Fruit fly (Drosophila melanogaster): Measurements from ENCODE around the gene CG32669.

The CG32669 gene

dm6 chrX:10806718-10807412 lies 38.0 kb downstream of the CG32669 start:
- TF ChIP-seq Elba2 (GFP tag; optimal IDR thresholded peaks at IDR 0.05) (peak; percentile 71), CG11247 (GFP tag; IDR thresholded peaks at IDR 0.05) (no peak), Deaf1 (tag; optimal IDR thresholded peaks at IDR 0.05) (peak; percentile 97), MBD-R2 (GFP tag; IDR thresholded peaks at IDR 0.05) (peak; percentile 10; the same call in 1 of the 2 replicates), CG4360 (GFP tag; IDR thresholded peaks at IDR 0.05) (0 out of 2 replicates have a peak, but pooled peaks have one; percentile 53), CG2712 (tag; optimal IDR thresholded peaks at IDR 0.05) (peak; percentile 13), CG18599 (GFP tag; optimal IDR thresholded peaks at IDR 0.05) (peak; percentile 33), CG11504 (tag; optimal IDR thresholded peaks at IDR 0.05) (peak; percentile 8), Scr (GFP tag; IDR thresholded peaks at IDR 0.05; ENCODE audit: partially characterized antibody) (0 out of 2 replicates have a peak, but pooled peaks have one; percentile 10), pzg (GFP tag; optimal IDR thresholded peaks at IDR 0.05) (peak; percentile 19), chinmo (GFP tag; IDR thresholded peaks at IDR 0.05; ENCODE audit: partially characterized antibody) (peak; percentile 74; the same call in 2 of the 4 replicates), CG2678 (tag; optimal IDR thresholded peaks at IDR 0.05) (peak; percentile 3), CG2120 (GFP tag; optimal IDR thresholded peaks at IDR 0.05) (peak; percentile 17), CG15479 (GFP tag; optimal IDR thresholded peaks at IDR 0.05) (peak; percentile 19), Med (GFP tag) (peak; percentile 73), CG3163 (GFP tag; optimal IDR thresholded peaks at IDR 0.05) (peak; percentile 25), jing (GFP tag; optimal IDR thresholded peaks at IDR 0.05) (no peak), Atf6 (GFP tag; IDR thresholded peaks at IDR 0.05) (peak; percentile 29; the same call in 1 of the 2 replicates), CG8290 (GFP tag; optimal IDR thresholded peaks at IDR 0.05) (no peak), CG8290 (tag; optimal IDR thresholded peaks at IDR 0.05) (peak in 1 of 2 experiments; percentile 26), yki (optimal IDR thresholded peaks at IDR 0.05) (no peak), CG6254 (GFP tag; optimal IDR thresholded peaks at IDR 0.05) (no peak), sens (GFP tag) (peak; percentile 51), phol (tag; optimal IDR thresholded peaks at IDR 0.05) (peak; percentile 6), CG18262 (tag; optimal IDR thresholded peaks at IDR 0.05) (no peak), sd (tag; optimal IDR thresholded peaks at IDR 0.05) (peak; percentile 40), CG13287 (GFP tag; IDR thresholded peaks at IDR 0.05; ENCODE audit: partially characterized antibody) (0 out of 2 replicates have a peak, but pooled peaks have one; percentile 10), CG7987 (GFP tag; optimal IDR thresholded peaks at IDR 0.05) (peak; percentile 6), stwl (tag; optimal IDR thresholded peaks at IDR 0.05) (peak; percentile 1), Hey (tag; optimal IDR thresholded peaks at IDR 0.05) (no peak), stc (GFP tag; IDR thresholded peaks at IDR 0.05) (peak; percentile 9; the same call in 1 of the 2 replicates), C15 (GFP tag; IDR thresholded peaks at IDR 0.05) (no peak), gem (tag; optimal IDR thresholded peaks at IDR 0.05) (peak; percentile 8), lbe (GFP tag; optimal IDR thresholded peaks at IDR 0.05) (peak; percentile 0), CG11085 (GFP tag; IDR thresholded peaks at IDR 0.05) (no peak), CG12744 (GFP tag; optimal IDR thresholded peaks at IDR 0.05) (no peak), CG9437 (GFP tag; optimal IDR thresholded peaks at IDR 0.05) (peak; percentile 98), CoRest (tag; optimal IDR thresholded peaks at IDR 0.05) (peak; percentile 10), E2f2 (GFP tag; IDR thresholded peaks at IDR 0.05) (0 out of 2 replicates have a peak, but pooled peaks have one; percentile 15), CG13424 (tag; optimal IDR thresholded peaks at IDR 0.05) (peak; percentile 16), CG12769 (tag; optimal IDR thresholded peaks at IDR 0.05) (peak; percentile 84), CG12659 (GFP tag; optimal IDR thresholded peaks at IDR 0.05) (peak; percentile 0), lab (GFP tag; optimal IDR thresholded peaks at IDR 0.05) (peak; percentile 6), row (GFP tag; IDR thresholded peaks at IDR 0.05) (peak; percentile 42; the same call in 1 of the 3 replicates), Hr51 (GFP tag; optimal IDR thresholded peaks at IDR 0.05) (peak in 1 of 2 experiments; percentile 11), Trl (optimal IDR thresholded peaks at IDR 0.05) (peak; percentile 38 to 60), Trl (GFP tag; optimal IDR thresholded peaks at IDR 0.05) (no peak)

Data from whole organism, embryonic.